Fruit fly (Drosophila melanogaster) whole organism, larva: ENCODE data around the gene CG11370.
"Not testable (repeated sequence)": the region's sequence is repeated elsewhere in the genome, so short reads cannot be mapped to it uniquely, and the experiment has no call there.

Source experiments
- noc ChIP-seq: fragments of 200-800 bp; sonication (Bioruptor generic); optimal IDR thresholded peaks from 3 replicates; lab custom pipeline; 2019; ENCODE audit warnings: missing biosample characterization, mild to moderate bottlenecking, missing genetic modification characterization, moderate library complexity

The CG11370 gene

dm6 chr3L:22711855-22712254 is at the start of gene CG11370:
Gene CG11370 (plus strand): TSS chr3L:22712155.
- no peak for TF ChIP-seq noc (tag; lab: Kevin White, UChicago)

dm6 chr3L:22665110-22665509 is 46.8 kb upstream of the CG11370 start:
- no peak for TF ChIP-seq noc (tag; lab: Kevin White, UChicago)

- peak; percentile 15 for TF ChIP-seq noc (tag; lab: Kevin White, UChicago)
Measured at dm6 chr3L:22669275-22670006, 42.5 kb upstream of the CG11370 start, which contains the start of gene Jhbp6. Gene Jhbp6 (plus strand): TSS chr3L:22669956.

dm6 chr3L:22670174-22670573 is 41.8 kb upstream of the CG11370 start:
- no peak for TF ChIP-seq noc (tag; lab: Kevin White, UChicago)

- peak; percentile 25 for TF ChIP-seq noc (tag; lab: Kevin White, UChicago)
Measured at dm6 chr3L:22671699-22672276, 40.2 kb upstream of the CG11370 start.

- no peak for TF ChIP-seq noc (tag; lab: Kevin White, UChicago)
Measured at dm6 chr3L:22680932-22681331, 31.0 kb upstream of the CG11370 start.

dm6 chr3L:22686987-22687386 is 25.0 kb upstream of the CG11370 start, which contains the start of the genes CG14455 and CG14456:
Gene CG14455 (minus strand): TSS chr3L:22687087.
Gene CG14456 (plus strand): TSS chr3L:22687222.
- TF ChIP-seq noc (tag; lab: Kevin White, UChicago) = no peak

dm6 chr3L:22692428-22692827 is 19.5 kb upstream of the CG11370 start, which contains the start of gene CG14454:
Gene CG14454 (minus strand): TSS chr3L:22692528.
- TF ChIP-seq noc (tag; lab: Kevin White, UChicago) = not testable (repeated sequence)

- TF ChIP-seq noc (tag; lab: Kevin White, UChicago) = no peak
Measured at dm6 chr3L:22693712-22694111, 18.2 kb upstream of the CG11370 start, which contains the start of the genes CG12546 and CG14453. Gene CG12546 (minus strand): TSS chr3L:22693812. Gene CG14453 (plus strand): TSS chr3L:22694083.

- no peak for TF ChIP-seq noc (tag; lab: Kevin White, UChicago)
Measured at dm6 chr3L:22695653-22696052, 16.3 kb upstream of the CG11370 start, which contains the start of gene CG14452. Gene CG14452 (plus strand): TSS chr3L:22695953.

- TF ChIP-seq noc (tag; lab: Kevin White, UChicago) = not testable (repeated sequence)
Measured at dm6 chr3L:22696930-22697329, 15.0 kb upstream of the CG11370 start, which contains the start of gene CG32453. Gene CG32453 (plus strand): TSS chr3L:22697230.

dm6 chr3L:22699133-22699532 is 12.8 kb upstream of the CG11370 start, which contains the start of gene CG45116:
Gene CG45116 (plus strand): TSS chr3L:22699433.
- no peak for TF ChIP-seq noc (tag; lab: Kevin White, UChicago)

dm6 chr3L:22713605-22714004 is 1.6 kb downstream of the CG11370 start:
- TF ChIP-seq noc (tag; lab: Kevin White, UChicago) = no peak

- no peak for TF ChIP-seq noc (tag; lab: Kevin White, UChicago)
Measured at dm6 chr3L:22717137-22717767, 5.3 kb downstream of the CG11370 start, which contains the start of the genes ArfGAP3 and CG32452. Gene ArfGAP3 (minus strand): TSS chr3L:22717577. Gene CG32452 (plus strand): TSS chr3L:22717728.

dm6 chr3L:22720694-22721270 is 8.8 kb downstream of the CG11370 start, which contains the start of gene mael:
Gene mael (plus strand): TSS chr3L:22721203.
- TF ChIP-seq noc (tag; lab: Kevin White, UChicago) = not testable (repeated sequence)
